Worm (Caenorhabditis elegans): ENCODE results near the gene mec-9.

mec-9 gene

DNA sequence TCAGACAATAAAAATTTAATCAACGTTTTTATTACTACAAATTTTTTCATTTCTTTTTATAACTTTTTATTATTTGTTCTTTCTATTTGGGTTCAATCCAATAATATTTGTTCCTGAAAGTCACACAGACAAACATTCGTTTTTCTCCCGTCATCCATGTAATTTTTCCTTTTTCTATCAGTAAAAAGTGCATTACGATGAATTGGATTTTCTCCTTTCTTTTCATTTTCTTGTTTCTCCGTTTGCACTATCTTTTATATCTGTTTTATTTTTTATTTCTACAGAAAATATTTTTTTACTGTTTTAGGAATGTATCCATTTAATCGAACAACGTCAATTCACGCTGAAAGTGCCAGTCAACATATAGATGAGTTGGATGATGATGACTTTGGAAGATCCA lies 15.6 kb downstream of the mec-9 start, which contains the start of gene egl-47:
egl-47 (plus strand) TSS at position 301 of the 400 bp plus-strand sequence.
- TF ChIP-seq him-1 (tag; optimal IDR thresholded peaks at IDR 0.05) = no peak
- no peak for TF ChIP-seq dao-5 (tag; optimal IDR thresholded peaks at IDR 0.05)
- TF ChIP-seq W03F9.2 (tag; optimal IDR thresholded peaks at IDR 0.05) = no peak

DNA sequence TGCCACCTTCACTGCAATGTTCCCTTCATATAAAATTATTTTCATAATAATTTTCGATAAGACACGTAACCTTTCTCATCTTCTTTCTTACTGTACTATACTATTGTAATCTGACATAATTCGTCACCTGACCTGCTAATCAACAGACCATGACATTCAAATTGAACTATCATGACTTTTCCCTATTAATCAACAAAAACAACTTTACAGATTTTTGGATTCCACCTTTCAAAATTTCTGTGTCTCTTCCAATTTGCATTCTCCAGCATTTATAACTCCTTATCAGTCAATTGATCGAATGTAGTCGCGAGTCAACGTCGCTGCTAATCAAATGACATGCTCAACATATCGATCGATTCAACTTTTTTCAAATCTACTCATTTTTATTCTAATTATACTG lies 25.3 kb downstream of the mec-9 start, which contains the start of gene fshr-1:
fshr-1 (plus strand) TSS at position 209 of the 400 bp plus-strand sequence.
- TF ChIP-seq him-1 (tag; optimal IDR thresholded peaks at IDR 0.05) = no peak
- no peak for TF ChIP-seq W03F9.2 (tag; optimal IDR thresholded peaks at IDR 0.05)
- TF ChIP-seq dao-5 (tag; optimal IDR thresholded peaks at IDR 0.05) = no peak

DNA sequence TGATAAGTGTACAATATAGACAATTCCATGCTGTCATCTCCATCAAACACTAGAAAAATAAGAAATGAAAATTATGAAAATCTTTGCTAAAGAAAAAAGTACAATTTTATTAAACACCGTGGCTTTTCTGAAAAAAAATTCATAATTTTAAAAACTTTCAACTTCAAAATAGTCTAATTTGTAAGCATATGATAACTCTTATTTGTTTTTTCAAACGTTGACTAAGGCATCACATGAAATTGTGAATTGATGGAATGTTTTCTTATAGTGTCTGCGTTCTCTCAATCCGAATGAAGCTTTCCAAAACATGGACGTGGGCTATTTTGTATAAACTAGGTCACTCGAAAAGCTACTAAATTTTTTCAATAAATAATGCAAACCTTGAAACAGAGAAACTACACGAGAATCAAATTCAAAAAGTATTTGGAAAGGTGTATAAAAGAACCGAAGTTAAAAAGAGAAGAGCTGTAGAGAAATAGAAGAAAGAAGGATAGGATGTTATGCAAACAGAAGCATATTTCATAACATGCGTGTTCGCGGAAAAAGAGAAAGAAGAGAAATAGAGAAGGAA lies 28.9 kb downstream of the mec-9 start, which contains the start of gene clp-9:
clp-9 (minus strand) TSS at position 51 of the 571 bp plus-strand sequence.
- no peak for TF ChIP-seq W03F9.2 (tag; optimal IDR thresholded peaks at IDR 0.05)
- TF ChIP-seq dao-5 (tag; optimal IDR thresholded peaks at IDR 0.05) = no peak
- TF ChIP-seq him-1 (tag; optimal IDR thresholded peaks at IDR 0.05) = no peak

- no peak for TF ChIP-seq him-1 (tag; optimal IDR thresholded peaks at IDR 0.05)
- no peak for TF ChIP-seq W03F9.2 (tag; optimal IDR thresholded peaks at IDR 0.05)
- no peak for TF ChIP-seq dao-5 (tag; optimal IDR thresholded peaks at IDR 0.05)
Observed at ce11 chrV:9879867-9880266, 35.1 kb downstream of the mec-9 start, which contains the start of gene sdz-31. sdz-31 (plus strand) TSS chrV:9880167.

DNA sequence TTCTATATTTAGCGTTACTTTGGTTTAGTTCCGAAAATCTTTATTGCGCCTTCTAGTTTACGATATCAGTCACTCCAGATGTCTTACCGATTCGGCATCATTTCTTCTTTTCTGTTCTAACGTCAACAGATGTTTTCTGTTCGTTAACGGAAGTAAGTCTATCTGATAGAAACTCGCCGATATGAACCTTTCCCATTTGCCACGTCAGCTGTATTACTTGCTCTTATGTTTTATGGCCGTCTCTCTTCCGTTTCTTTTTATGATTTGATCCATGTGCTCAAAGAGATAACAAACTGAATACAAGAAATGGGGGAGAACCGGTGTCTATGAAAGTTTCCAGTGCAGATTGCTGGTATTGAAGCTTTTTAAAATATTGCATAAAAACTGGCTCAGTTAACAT lies 35.5 kb downstream of the mec-9 start, which contains the start of gene srab-26:
srab-26 (minus strand) TSS at position 101 of the 400 bp plus-strand sequence.
- TF ChIP-seq W03F9.2 (tag; optimal IDR thresholded peaks at IDR 0.05) (no peak), dao-5 (tag; optimal IDR thresholded peaks at IDR 0.05) (no peak), him-1 (tag; optimal IDR thresholded peaks at IDR 0.05) (no peak)

DNA sequence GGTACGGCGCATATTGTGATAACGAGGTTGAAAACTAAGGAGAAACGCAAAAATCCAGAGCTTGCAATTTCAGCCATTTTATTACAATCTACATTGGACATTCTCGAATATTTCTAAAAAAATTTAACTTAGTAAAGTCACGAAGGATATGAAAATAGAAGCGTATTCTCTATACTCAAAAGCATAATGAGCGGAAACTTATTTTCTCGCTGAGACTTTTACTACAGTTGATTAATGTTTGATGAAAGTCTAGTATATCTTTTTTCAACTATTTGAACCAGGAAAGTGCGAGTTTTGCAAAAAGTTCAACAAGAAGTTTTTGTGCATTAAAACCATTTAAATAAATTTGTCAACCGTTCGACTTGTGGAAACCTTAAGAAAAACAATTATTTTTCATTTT lies 43.6 kb downstream of the mec-9 start, which contains the start of gene srab-18:
srab-18 (minus strand) TSS at position 101 of the 400 bp plus-strand sequence.
- TF ChIP-seq him-1 (tag; optimal IDR thresholded peaks at IDR 0.05) (no peak), dao-5 (tag; optimal IDR thresholded peaks at IDR 0.05) (no peak)

DNA sequence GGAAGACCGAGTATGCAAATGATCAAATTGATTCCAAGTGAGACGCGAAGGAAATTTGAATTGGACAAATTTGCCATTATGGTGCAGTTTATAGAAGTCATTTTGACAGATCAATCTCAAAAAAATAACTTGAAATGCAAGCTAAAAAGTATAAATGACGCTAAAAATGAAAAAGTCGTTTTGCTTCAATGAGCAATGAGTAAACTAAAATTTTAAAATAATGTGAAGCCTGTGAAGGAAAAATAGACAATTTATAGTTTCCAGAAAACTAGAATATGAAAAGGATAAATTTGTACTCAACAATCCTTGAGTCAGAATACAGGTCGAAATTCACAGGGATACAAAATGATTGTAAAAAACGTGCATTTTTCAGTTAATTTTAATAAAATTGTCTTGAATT lies 46.6 kb downstream of the mec-9 start, which contains the start of gene srab-17:
srab-17 (minus strand) TSS at position 101 of the 400 bp plus-strand sequence.
- TF ChIP-seq dao-5 (tag; optimal IDR thresholded peaks at IDR 0.05) (no peak), W03F9.2 (tag; optimal IDR thresholded peaks at IDR 0.05) (no peak), him-1 (tag; optimal IDR thresholded peaks at IDR 0.05) (no peak)

- TF ChIP-seq him-1 (tag; optimal IDR thresholded peaks at IDR 0.05) (no peak), W03F9.2 (tag; optimal IDR thresholded peaks at IDR 0.05) (no peak), dao-5 (tag; optimal IDR thresholded peaks at IDR 0.05) (no peak)
Observed at ce11 chrV:9860337-9860736, 54.6 kb downstream of the mec-9 start.

DNA sequence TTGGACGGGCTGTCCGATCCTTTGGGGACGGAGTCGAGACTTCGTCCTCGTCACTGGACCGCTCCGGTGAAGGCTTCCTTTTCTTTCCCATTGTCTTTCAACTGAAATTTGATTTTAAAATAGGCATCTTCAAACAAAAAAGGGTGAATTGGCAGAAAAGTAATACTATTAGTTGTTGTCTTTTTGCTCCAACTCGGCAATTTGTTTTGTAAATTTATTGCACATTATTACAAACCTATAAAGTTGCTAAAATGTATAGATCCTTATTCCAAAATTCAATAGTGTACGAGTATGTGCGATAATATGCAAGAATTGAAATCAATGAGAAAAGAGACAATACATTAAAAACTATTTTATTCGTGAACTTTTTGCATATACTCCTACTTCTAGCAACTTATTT lies 55.1 kb downstream of the mec-9 start, which contains the start of gene lsy-12:
lsy-12 (minus strand) TSS at position 101 of the 400 bp plus-strand sequence.
- TF ChIP-seq dao-5 (tag; optimal IDR thresholded peaks at IDR 0.05) (no peak), W03F9.2 (tag; optimal IDR thresholded peaks at IDR 0.05) (no peak), him-1 (tag; optimal IDR thresholded peaks at IDR 0.05) (no peak)

All from whole organism, L4/young adult.